Worm (Caenorhabditis elegans): ENCODE measurements around the gene clec-74.

Gene clec-74

ce11 chrIV:3995384-3995783 lies 38.6 kb downstream of the clec-74 start, which contains the start of gene F47C12.7:
Gene F47C12.7 (minus strand): TSS chrIV:3995484.
- TF ChIP-seq scrt-1 (GFP tag; IDR thresholded peaks at IDR 0.05), result no peak
- no peak for TF ChIP-seq tbx-37 (GFP tag; conservative IDR thresholded peaks at IDR 0.05)
- TF ChIP-seq ama-1 (optimal IDR thresholded peaks at IDR 0.05), result no peak
- TF ChIP-seq aly-1 (tag; optimal IDR thresholded peaks at IDR 0.05), result no peak
- no peak for TF ChIP-seq sea-1 (GFP tag; conservative IDR thresholded peaks at IDR 0.05)
- no peak for TF ChIP-seq hmbx-1 (tag; optimal IDR thresholded peaks at IDR 0.05)
- TF ChIP-seq tbx-11 (GFP tag; IDR thresholded peaks at IDR 0.05), result no peak
- no peak for TF ChIP-seq hnd-1 (tag; optimal IDR thresholded peaks at IDR 0.05)
- no peak for TF ChIP-seq tra-4 (tag; optimal IDR thresholded peaks at IDR 0.05)
- TF ChIP-seq ceh-36 (tag; optimal IDR thresholded peaks at IDR 0.05), result no peak
- no peak for TF ChIP-seq F13C5.2 (tag; optimal IDR thresholded peaks at IDR 0.05)
- no peak for TF ChIP-seq pes-1 (GFP tag; IDR thresholded peaks at IDR 0.05)
- TF ChIP-seq ets-7 (tag; optimal IDR thresholded peaks at IDR 0.05), result no peak
- no peak for TF ChIP-seq ceh-13 (GFP tag; optimal IDR thresholded peaks at IDR 0.05)
- TF ChIP-seq flt-1 (GFP tag; IDR thresholded peaks at IDR 0.05), result no peak
- no peak for TF ChIP-seq B0310.2 (tag; optimal IDR thresholded peaks at IDR 0.05)
- TF ChIP-seq hmg-4 (GFP tag; optimal IDR thresholded peaks at IDR 0.05), result no peak

- no peak for TF ChIP-seq tra-4 (tag; optimal IDR thresholded peaks at IDR 0.05)
These were observed 41.7 kb downstream of the clec-74 start, which contains the start of gene F47C12.8 for ce11 chrIV:3998517-3998916. Gene F47C12.8 (minus strand): TSS chrIV:3998617.

- TF ChIP-seq tbx-37 (GFP tag; conservative IDR thresholded peaks at IDR 0.05) (no peak), hmbx-1 (tag; optimal IDR thresholded peaks at IDR 0.05) (no peak), hmg-4 (GFP tag; optimal IDR thresholded peaks at IDR 0.05) (no peak), ama-1 (optimal IDR thresholded peaks at IDR 0.05) (no peak), B0310.2 (tag; optimal IDR thresholded peaks at IDR 0.05) (no peak)
These were observed 42.9 kb downstream of the clec-74 start for ce11 chrIV:3999662-4000061.

ce11 chrIV:4004221-4004620 lies 47.4 kb downstream of the clec-74 start:
- no peak for TF ChIP-seq hmbx-1 (tag; optimal IDR thresholded peaks at IDR 0.05)
- TF ChIP-seq ama-1 (optimal IDR thresholded peaks at IDR 0.05), result no peak
- TF ChIP-seq ceh-36 (tag; optimal IDR thresholded peaks at IDR 0.05), result no peak
- TF ChIP-seq scrt-1 (GFP tag; IDR thresholded peaks at IDR 0.05), result no peak
- TF ChIP-seq tbx-11 (GFP tag; IDR thresholded peaks at IDR 0.05), result no peak
- TF ChIP-seq tra-4 (tag; optimal IDR thresholded peaks at IDR 0.05), result no peak
- no peak for TF ChIP-seq hmg-4 (GFP tag; optimal IDR thresholded peaks at IDR 0.05)

ce11 chrIV:4005166-4005565 lies 48.4 kb downstream of the clec-74 start:
- TF ChIP-seq ceh-36 (tag; optimal IDR thresholded peaks at IDR 0.05) (no peak), tbx-11 (GFP tag; IDR thresholded peaks at IDR 0.05) (no peak), hmbx-1 (tag; optimal IDR thresholded peaks at IDR 0.05) (no peak), hmg-4 (GFP tag; optimal IDR thresholded peaks at IDR 0.05) (no peak), tra-4 (tag; optimal IDR thresholded peaks at IDR 0.05) (no peak), pes-1 (GFP tag; IDR thresholded peaks at IDR 0.05) (no peak), ama-1 (optimal IDR thresholded peaks at IDR 0.05) (no peak), sea-1 (GFP tag; conservative IDR thresholded peaks at IDR 0.05) (no peak), scrt-1 (GFP tag; IDR thresholded peaks at IDR 0.05) (no peak), F13C5.2 (tag; optimal IDR thresholded peaks at IDR 0.05) (no peak), flt-1 (GFP tag; IDR thresholded peaks at IDR 0.05) (no peak), ets-7 (tag; optimal IDR thresholded peaks at IDR 0.05) (no peak), ceh-13 (GFP tag; optimal IDR thresholded peaks at IDR 0.05) (no peak), tbx-37 (GFP tag; conservative IDR thresholded peaks at IDR 0.05) (no peak), hnd-1 (tag; optimal IDR thresholded peaks at IDR 0.05) (no peak), aly-1 (tag; optimal IDR thresholded peaks at IDR 0.05) (no peak), B0310.2 (tag; optimal IDR thresholded peaks at IDR 0.05) (no peak)

DNA sequence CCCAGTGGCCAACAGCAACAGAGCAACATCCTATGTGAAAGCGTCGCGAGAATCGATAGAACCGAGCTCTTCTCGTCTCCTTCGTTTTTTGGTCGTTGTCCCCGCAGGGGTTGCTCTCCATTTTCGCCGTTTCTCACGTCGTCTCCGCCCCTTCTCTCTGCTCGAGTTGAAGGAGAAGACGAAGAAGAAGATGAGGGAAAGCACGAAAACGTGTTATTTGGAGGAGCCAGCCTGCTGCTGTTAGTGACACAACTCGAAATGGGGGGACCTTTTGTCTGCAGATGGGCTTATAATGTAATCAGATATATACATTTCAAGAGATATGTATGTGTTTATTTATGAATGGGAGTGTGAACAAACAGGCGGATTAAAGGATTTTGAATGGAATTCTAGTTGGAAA lies 50.9 kb downstream of the clec-74 start, which contains the start of gene W02C12.2:
Gene W02C12.2, minus strand, starts transcription at position 277 of the 400 bp plus-strand sequence.
- TF ChIP-seq aly-1 (tag; optimal IDR thresholded peaks at IDR 0.05) (no peak), sea-1 (GFP tag; conservative IDR thresholded peaks at IDR 0.05) (no peak), tra-4 (tag; optimal IDR thresholded peaks at IDR 0.05) (no peak), tbx-11 (GFP tag; IDR thresholded peaks at IDR 0.05) (no peak), B0310.2 (tag; optimal IDR thresholded peaks at IDR 0.05) (no peak), tbx-37 (GFP tag; conservative IDR thresholded peaks at IDR 0.05) (no peak), flt-1 (GFP tag; IDR thresholded peaks at IDR 0.05) (no peak), ceh-36 (tag; optimal IDR thresholded peaks at IDR 0.05) (no peak), scrt-1 (GFP tag; IDR thresholded peaks at IDR 0.05) (no peak), hmg-4 (GFP tag; optimal IDR thresholded peaks at IDR 0.05) (no peak), F13C5.2 (tag; optimal IDR thresholded peaks at IDR 0.05) (no peak), ama-1 (optimal IDR thresholded peaks at IDR 0.05) (no peak), hnd-1 (tag; optimal IDR thresholded peaks at IDR 0.05) (no peak), hmbx-1 (tag; optimal IDR thresholded peaks at IDR 0.05) (no peak), pes-1 (GFP tag; IDR thresholded peaks at IDR 0.05) (no peak), ets-7 (tag; optimal IDR thresholded peaks at IDR 0.05) (no peak), ceh-13 (GFP tag; optimal IDR thresholded peaks at IDR 0.05) (no peak)

- no peak for TF ChIP-seq sea-1 (GFP tag; conservative IDR thresholded peaks at IDR 0.05)
- no peak for TF ChIP-seq aly-1 (tag; optimal IDR thresholded peaks at IDR 0.05)
- no peak for TF ChIP-seq tbx-11 (GFP tag; IDR thresholded peaks at IDR 0.05)
- no peak for TF ChIP-seq hmbx-1 (tag; optimal IDR thresholded peaks at IDR 0.05)
These were observed 51.6 kb downstream of the clec-74 start for ce11 chrIV:4008440-4008839.
